Fruit fly (Drosophila melanogaster): ENCODE results near the gene P5CDh2.

Gene P5CDh2

dm6 chr3R:21856098-21856872 lies 21.5 kb upstream of the P5CDh2 start, which contains the start of gene glec:
Gene glec (minus strand): TSS chr3R:21856266.
- TF ChIP-seq noc (tag; optimal IDR thresholded peaks at IDR 0.05), result peak; percentile 19

- TF ChIP-seq noc (tag; optimal IDR thresholded peaks at IDR 0.05), result no peak
Measured at dm6 chr3R:21856873-21857243, 20.9 kb upstream of the P5CDh2 start.

dm6 chr3R:21857509-21857908 lies 20.2 kb upstream of the P5CDh2 start:
- no peak for TF ChIP-seq noc (tag; optimal IDR thresholded peaks at IDR 0.05)

dm6 chr3R:21858290-21858875 lies 19.4 kb upstream of the P5CDh2 start:
- no peak for TF ChIP-seq noc (tag; optimal IDR thresholded peaks at IDR 0.05)

dm6 chr3R:21859509-21859908 lies 18.2 kb upstream of the P5CDh2 start:
- TF ChIP-seq noc (tag; optimal IDR thresholded peaks at IDR 0.05), result no peak

- TF ChIP-seq noc (tag; optimal IDR thresholded peaks at IDR 0.05), result no peak
Measured at dm6 chr3R:21862137-21862850, 15.4 kb upstream of the P5CDh2 start.

dm6 chr3R:21862868-21863267 lies 14.9 kb upstream of the P5CDh2 start:
- TF ChIP-seq noc (tag; optimal IDR thresholded peaks at IDR 0.05), result no peak

dm6 chr3R:21863817-21864384 lies 13.8 kb upstream of the P5CDh2 start:
- no peak for TF ChIP-seq noc (tag; optimal IDR thresholded peaks at IDR 0.05)

dm6 chr3R:21864484-21864883 lies 13.3 kb upstream of the P5CDh2 start:
- no peak for TF ChIP-seq noc (tag; optimal IDR thresholded peaks at IDR 0.05)

dm6 chr3R:21864992-21865391 lies 12.7 kb upstream of the P5CDh2 start, which contains the start of gene lsn:
Gene lsn (plus strand): TSS chr3R:21865168.
- no peak for TF ChIP-seq noc (tag; optimal IDR thresholded peaks at IDR 0.05)

dm6 chr3R:21867819-21868218 lies 9.9 kb upstream of the P5CDh2 start, which contains the start of the genes CG6569 and Cby:
Gene CG6569 (minus strand): TSS chr3R:21867919.
Gene Cby (plus strand): TSS chr3R:21868003.
- TF ChIP-seq noc (tag; optimal IDR thresholded peaks at IDR 0.05), result no peak

- TF ChIP-seq noc (tag; optimal IDR thresholded peaks at IDR 0.05), result no peak
Measured at dm6 chr3R:21869464-21870100, 8.2 kb upstream of the P5CDh2 start, which contains the start of gene CG31174. Gene CG31174 (minus strand): TSS chr3R:21869514.

dm6 chr3R:21870158-21870971 lies 7.4 kb upstream of the P5CDh2 start, which contains the start of gene CG31431:
Gene CG31431 (plus strand): TSS chr3R:21870681.
- peak; percentile 99 for TF ChIP-seq noc (tag; optimal IDR thresholded peaks at IDR 0.05)

dm6 chr3R:21871348-21871940 lies 6.3 kb upstream of the P5CDh2 start:
- peak; percentile 13 for TF ChIP-seq noc (tag; optimal IDR thresholded peaks at IDR 0.05)

All from whole organism, larva.